Worm (Caenorhabditis elegans): Measurements from ENCODE around the gene Y14H12B.2.

The Y14H12B.2 gene

ce11 chrII:3897758-3898494 lies 35.6 kb downstream of the Y14H12B.2 start, which contains the start of gene F53C3.6:
Gene F53C3.6, plus strand, starts transcription at chrII:3898142.
- TF ChIP-seq sma-9 (GFP tag; optimal IDR thresholded peaks at IDR 0.05): peak; percentile 98
- TF ChIP-seq sma-9 (tag; optimal IDR thresholded peaks at IDR 0.05): no peak
- TF ChIP-seq ceh-16 (tag; optimal IDR thresholded peaks at IDR 0.05): no peak
- TF ChIP-seq ceh-82 (tag; optimal IDR thresholded peaks at IDR 0.05): no peak
- no peak for TF ChIP-seq ztf-11 (tag; optimal IDR thresholded peaks at IDR 0.05)
- TF ChIP-seq ZK546.5 (tag; optimal IDR thresholded peaks at IDR 0.05): no peak
- no peak for TF ChIP-seq nhr-23 (tag; optimal IDR thresholded peaks at IDR 0.05)
- no peak for TF ChIP-seq mbf-1 (tag; optimal IDR thresholded peaks at IDR 0.05)
- no peak for TF ChIP-seq nhr-77 (tag; optimal IDR thresholded peaks at IDR 0.05)
- no peak for TF ChIP-seq ztf-1 (GFP tag; conservative IDR thresholded peaks at IDR 0.05)
- no peak for TF ChIP-seq gmeb-1 (tag; optimal IDR thresholded peaks at IDR 0.05)
- TF ChIP-seq nhr-129 (tag; optimal IDR thresholded peaks at IDR 0.05): peak; percentile 69
- peak; percentile 64 for TF ChIP-seq egl-27 (tag; optimal IDR thresholded peaks at IDR 0.05)
- TF ChIP-seq nhr-25 (tag; optimal IDR thresholded peaks at IDR 0.05): no peak
- TF ChIP-seq ama-1 (optimal IDR thresholded peaks at IDR 0.05): no peak
- no peak for TF ChIP-seq peb-1 (tag; optimal IDR thresholded peaks at IDR 0.05)
- TF ChIP-seq unc-39 (tag; optimal IDR thresholded peaks at IDR 0.05): no peak
- TF ChIP-seq skn-1 (tag; optimal IDR thresholded peaks at IDR 0.05): no peak
- peak; percentile 65 for TF ChIP-seq zag-1 (tag; optimal IDR thresholded peaks at IDR 0.05)
- no peak for TF ChIP-seq snpc-4 (tag; optimal IDR thresholded peaks at IDR 0.05)
- TF ChIP-seq nhr-6 (tag; optimal IDR thresholded peaks at IDR 0.05): peak; percentile 33
- TF ChIP-seq lin-13 (GFP tag; optimal IDR thresholded peaks at IDR 0.05): peak; percentile 69
- TF ChIP-seq nhr-11 (tag; optimal IDR thresholded peaks at IDR 0.05): no peak
- no peak for TF ChIP-seq R02D3.7 (tag; optimal IDR thresholded peaks at IDR 0.05)
- peak; percentile 13 for TF ChIP-seq sma-3 (GFP tag; optimal IDR thresholded peaks at IDR 0.05)
- TF ChIP-seq ztf-4 (tag; optimal IDR thresholded peaks at IDR 0.05): peak; percentile 23
- TF ChIP-seq C34F6.9 (tag; optimal IDR thresholded peaks at IDR 0.05): peak; percentile 91
- peak; percentile 92 for TF ChIP-seq unc-55 (GFP tag; optimal IDR thresholded peaks at IDR 0.05)
- peak in 1 of 2 experiments; percentile 36 for TF ChIP-seq mdl-1 (tag; optimal IDR thresholded peaks at IDR 0.05)
- no peak for TF ChIP-seq blmp-1 (tag; optimal IDR thresholded peaks at IDR 0.05; ENCODE audit: insufficient read depth)
- TF ChIP-seq alr-1 (tag; optimal IDR thresholded peaks at IDR 0.05): no peak
- peak; percentile 27 for TF ChIP-seq fos-1 (tag; optimal IDR thresholded peaks at IDR 0.05)
- no peak for TF ChIP-seq lin-11 (tag; optimal IDR thresholded peaks at IDR 0.05)
- no peak for TF ChIP-seq nhr-12 (tag; optimal IDR thresholded peaks at IDR 0.05)
- no peak for TF ChIP-seq nhr-237 (tag; optimal IDR thresholded peaks at IDR 0.05)
- TF ChIP-seq nhr-21 (tag; optimal IDR thresholded peaks at IDR 0.05): peak; percentile 22
- no peak for TF ChIP-seq aly-2 (tag; optimal IDR thresholded peaks at IDR 0.05)
- no peak for TF ChIP-seq dmd-4 (tag; optimal IDR thresholded peaks at IDR 0.05)
- TF ChIP-seq mab-5 (tag; optimal IDR thresholded peaks at IDR 0.05): no peak
- peak; percentile 65 for TF ChIP-seq sem-4 (tag; optimal IDR thresholded peaks at IDR 0.05)
- no peak for TF ChIP-seq nhr-10 (tag; optimal IDR thresholded peaks at IDR 0.05)
- TF ChIP-seq elt-3 (tag; optimal IDR thresholded peaks at IDR 0.05): no peak
- TF ChIP-seq elt-1 (tag; optimal IDR thresholded peaks at IDR 0.05): no peak
- no peak for TF ChIP-seq lin-39 (tag; optimal IDR thresholded peaks at IDR 0.05)
- TF ChIP-seq crh-2 (tag; optimal IDR thresholded peaks at IDR 0.05): peak; percentile 91
- peak; percentile 81 for TF ChIP-seq F13H6.1 (tag; optimal IDR thresholded peaks at IDR 0.05)
- peak; percentile 11 to 78 for TF ChIP-seq lsy-2 (tag; optimal IDR thresholded peaks at IDR 0.05)
- no peak for TF ChIP-seq Y55F3AM.14 (GFP tag; optimal IDR thresholded peaks at IDR 0.05)
- TF ChIP-seq unc-62 (GFP tag; optimal IDR thresholded peaks at IDR 0.05): no peak
